Worm (Caenorhabditis elegans) whole organism, late embryonic: Measurements from ENCODE around the gene ugt-58.

Experiments used
- nfya-1 ChIP-seq: sonication (generic microtip); optimal IDR thresholded peaks from 2 replicates; lab custom pipeline; 2017; ENCODE audit warnings: missing genetic modification characterization, mild to moderate bottlenecking, missing compliant biosample characterization, antibody characterized with exemption, moderate library complexity
- ztf-16 ChIP-seq: sonication (generic microtip); optimal IDR thresholded peaks from 2 replicates; lab custom pipeline; 2017; ENCODE audit warnings: missing genetic modification characterization, missing compliant biosample characterization

DNA sequence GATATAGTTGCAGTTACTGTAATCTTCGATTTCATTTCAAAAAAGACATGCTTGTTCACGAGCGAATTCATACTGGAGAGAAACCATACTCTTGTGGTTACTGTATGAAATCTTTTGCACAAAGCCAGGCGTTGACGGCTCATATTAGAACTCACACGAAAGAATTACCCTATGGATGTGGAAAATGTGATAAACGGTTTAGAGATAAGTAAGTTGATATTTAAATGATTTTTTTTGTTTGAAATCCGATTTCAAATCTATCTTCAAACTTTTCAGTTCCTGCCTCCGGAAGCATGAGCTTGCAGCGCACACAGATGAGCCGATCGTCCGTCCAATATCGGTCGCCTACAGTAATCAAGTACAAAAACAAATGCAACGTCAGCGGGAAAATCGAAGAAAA, 27.7 kb downstream of the ugt-58 start:
- TF ChIP-seq ztf-16 (tag; lab: Kevin White, UChicago) (no peak), nfya-1 (tag; lab: Kevin White, UChicago) (no peak)
